Worm (Caenorhabditis elegans) whole organism, young adult: ENCODE results near the gene ndg-4.

Experiments
- B0336.3 ChIP-seq: fragments of 200-800 bp; sonication (Bioruptor generic); IDR thresholded peaks from 2 replicates; pipeline ENCODE4 v1.3.6; 2022; ENCODE audit warnings: missing genetic modification characterization, missing compliant biosample characterization
- K11D2.4 ChIP-seq: fragments of 200-800 bp; sonication (Bioruptor generic); IDR thresholded peaks from 2 replicates; pipeline ENCODE4 v1.3.6; 2022; ENCODE audit warnings: missing genetic modification reagents, missing genetic modification characterization, missing compliant biosample characterization
- Y56A3A.18 ChIP-seq: fragments of 200-800 bp; sonication (Bioruptor generic); IDR thresholded peaks from 2 replicates; pipeline ENCODE4 v1.3.6; 2022; ENCODE audit warnings: missing genetic modification reagents, missing genetic modification characterization, missing compliant biosample characterization
- ZK185.1 ChIP-seq: sonication (generic microtip); optimal IDR thresholded peaks from 2 replicates; lab custom pipeline; 2016; ENCODE audit warnings: mild to moderate bottlenecking, missing genetic modification characterization, missing compliant biosample characterization; ENCODE audit not compliant: poor library complexity, severe bottlenecking
- ama-1 ChIP-seq, 3 experiments: fragments of 150-350 bp in 1 of 3; sonication (generic microtip) in 2 of 3; optimal IDR thresholded peaks; 2 replicates each; lab custom pipeline; 2014 to 2018; ENCODE audit warnings: missing biosample characterization in 2 of 3, missing genetic modification characterization in 2 of 3, missing genetic modification reagents in 2 of 3
- atf-7 ChIP-seq: sonication (generic microtip); optimal IDR thresholded peaks from 2 replicates; lab custom pipeline; 2017; ENCODE audit warnings: mild to moderate bottlenecking, missing genetic modification characterization, missing compliant biosample characterization
- attf-5 ChIP-seq: fragments of 200-800 bp; sonication (Bioruptor generic); optimal IDR thresholded peaks from 2 replicates; lab custom pipeline; 2018; ENCODE audit warnings: mild to moderate bottlenecking, missing genetic modification characterization, missing compliant biosample characterization
- bed-2 ChIP-seq: fragments of 200-800 bp; sonication (Bioruptor generic); IDR thresholded peaks from 2 replicates; pipeline ENCODE4 v1.3.6; 2022; ENCODE audit warnings: missing genetic modification reagents, missing genetic modification characterization, missing compliant biosample characterization
- ceh-100 ChIP-seq: fragments of 200-800 bp; sonication (Bioruptor generic); IDR thresholded peaks from 2 replicates; pipeline ENCODE4 v1.3.6; 2022; ENCODE audit warnings: missing genetic modification reagents, missing genetic modification characterization, missing compliant biosample characterization
- ceh-58 ChIP-seq: fragments of 200-800 bp; sonication (Bioruptor generic); IDR thresholded peaks from 2 replicates; pipeline ENCODE4 v1.3.6; 2022; ENCODE audit warnings: missing genetic modification characterization, missing compliant biosample characterization
- chd-7 ChIP-seq: sonication (generic microtip); optimal IDR thresholded peaks from 2 replicates; lab custom pipeline; 2016; ENCODE audit warnings: mild to moderate bottlenecking, missing genetic modification characterization, moderate library complexity, missing compliant biosample characterization
- die-1 ChIP-seq: sonication (generic microtip); optimal IDR thresholded peaks from 2 replicates; lab custom pipeline; 2016; ENCODE audit warnings: missing genotype, mild to moderate bottlenecking, missing genetic modification characterization, missing compliant biosample characterization
- dox-1 ChIP-seq: fragments of 200-800 bp; sonication (Bioruptor generic); IDR thresholded peaks from 2 replicates; pipeline ENCODE4 v1.3.6; 2022; ENCODE audit warnings: missing genetic modification reagents, missing genetic modification characterization, missing compliant biosample characterization
- dpff-1 ChIP-seq: sonication (generic microtip); optimal IDR thresholded peaks from 2 replicates; lab custom pipeline; 2017; ENCODE audit warnings: mild to moderate bottlenecking, missing genetic modification characterization, missing compliant biosample characterization
- dpl-1 ChIP-seq: fragments of 150-350 bp; optimal IDR thresholded peaks from 2 replicates; lab custom pipeline; 2014; ENCODE audit warnings: missing biosample characterization, missing genetic modification reagents, missing genetic modification characterization
- efl-1 ChIP-seq: fragments of 150-350 bp; optimal IDR thresholded peaks from 2 replicates; lab custom pipeline; 2014; ENCODE audit warnings: missing biosample characterization, missing genetic modification reagents, missing genetic modification characterization
- egl-18 ChIP-seq: fragments of 200-800 bp; sonication (Bioruptor generic); IDR thresholded peaks from 2 replicates; pipeline ENCODE4 v1.3.6; 2022; ENCODE audit warnings: missing genetic modification reagents, missing genetic modification characterization, missing compliant biosample characterization
- ets-4 ChIP-seq: fragments of 200-800 bp; sonication (Bioruptor generic); optimal IDR thresholded peaks from 2 replicates; lab custom pipeline; 2018; ENCODE audit warnings: mild to moderate bottlenecking, missing genetic modification characterization, missing compliant biosample characterization
- fkh-3 ChIP-seq: sonication (generic microtip); optimal IDR thresholded peaks from 2 replicates; lab custom pipeline; 2016; ENCODE audit warnings: mild to moderate bottlenecking, missing genetic modification characterization, missing compliant biosample characterization
- him-1 ChIP-seq: sonication (generic microtip); optimal IDR thresholded peaks from 2 replicates; lab custom pipeline; 2016; ENCODE audit warnings: missing genotype, missing genetic modification reagents, missing genetic modification characterization, missing compliant biosample characterization
- hlh-12 ChIP-seq: sonication (generic microtip); optimal IDR thresholded peaks from 2 replicates; lab custom pipeline; 2016; ENCODE audit warnings: missing genetic modification characterization, missing compliant biosample characterization
- hsf-1 ChIP-seq: fragments of 200-800 bp; sonication (Bioruptor generic); IDR thresholded peaks from 2 replicates; pipeline ENCODE4 v1.3.6; 2022; ENCODE audit warnings: missing genetic modification reagents, missing genetic modification characterization, missing compliant biosample characterization
- let-526 ChIP-seq: fragments of 200-800 bp; sonication (Bioruptor generic); IDR thresholded peaks from 2 replicates; pipeline ENCODE4 v1.3.6; 2022; ENCODE audit warnings: missing genetic modification reagents, missing genetic modification characterization, missing compliant biosample characterization
- lin-26 ChIP-seq: fragments of 200-800 bp; sonication (Bioruptor generic); IDR thresholded peaks from 2 replicates; pipeline ENCODE4 v1.3.6; 2022; ENCODE audit warnings: missing genetic modification reagents, missing genetic modification characterization, missing compliant biosample characterization
- lin-40 ChIP-seq: sonication (generic microtip); optimal IDR thresholded peaks from 2 replicates; lab custom pipeline; 2016; ENCODE audit warnings: missing genetic modification characterization, mild to moderate bottlenecking, missing compliant biosample characterization, missing genotype, missing genetic modification reagents
- lin-54 ChIP-seq: fragments of 200-800 bp; sonication (Bioruptor generic); optimal IDR thresholded peaks from 2 replicates; lab custom pipeline; 2018; ENCODE audit warnings: mild to moderate bottlenecking, missing genetic modification characterization, missing compliant biosample characterization
- lir-1 ChIP-seq: fragments of 200-800 bp; sonication (Bioruptor generic); conservative IDR thresholded peaks from 2 replicates; pipeline ENCODE4 v1.3.6; 2022; ENCODE audit warnings: missing genetic modification reagents, missing genetic modification characterization, missing compliant biosample characterization
- madf-10 ChIP-seq: sonication (generic microtip); optimal IDR thresholded peaks from 2 replicates; lab custom pipeline; 2016; ENCODE audit warnings: mild to moderate bottlenecking, missing genetic modification characterization, missing compliant biosample characterization
- madf-6 ChIP-seq: fragments of 200-800 bp; sonication (Bioruptor generic); IDR thresholded peaks from 2 replicates; pipeline ENCODE4 v1.3.6; 2022; ENCODE audit warnings: missing genetic modification reagents, missing genetic modification characterization, missing compliant biosample characterization
- madf-8 ChIP-seq: fragments of 200-800 bp; sonication (Bioruptor generic); conservative IDR thresholded peaks from 2 replicates; pipeline ENCODE4 v1.3.6; 2022; ENCODE audit warnings: missing genetic modification reagents, missing genetic modification characterization, missing compliant biosample characterization
- mes-4 ChIP-seq: sonication (generic microtip); optimal IDR thresholded peaks from 2 replicates; lab custom pipeline; 2016; ENCODE audit warnings: missing genotype, missing genetic modification characterization, missing compliant biosample characterization
- nfyb-1 ChIP-seq: fragments of 200-800 bp; sonication (Bioruptor generic); IDR thresholded peaks from 2 replicates; pipeline ENCODE4 v1.3.6; 2022; ENCODE audit warnings: missing genetic modification reagents, missing genetic modification characterization, missing compliant biosample characterization
- nhr-179 ChIP-seq: sonication (generic microtip); optimal IDR thresholded peaks from 2 replicates; lab custom pipeline; 2016; ENCODE audit warnings: mild to moderate bottlenecking, missing genetic modification characterization, missing compliant biosample characterization
- nhr-80 ChIP-seq: sonication (generic microtip); optimal IDR thresholded peaks from 2 replicates; lab custom pipeline; 2016; ENCODE audit warnings: missing genetic modification characterization, missing compliant biosample characterization
- rec-8 ChIP-seq, 2 experiments: sonication (generic microtip); optimal IDR thresholded peaks; 2 replicates each; lab custom pipeline; 2016; ENCODE audit warnings: mild to moderate bottlenecking in 2 of 2, missing genetic modification characterization in 2 of 2, missing genetic modification reagents in 2 of 2, missing genotype in 2 of 2, missing biosample characterization in 1 of 2, missing compliant biosample characterization in 1 of 2, moderate library complexity in 1 of 2
- repo-1 ChIP-seq: sonication (generic microtip); optimal IDR thresholded peaks from 2 replicates; lab custom pipeline; 2017; ENCODE audit warnings: mild to moderate bottlenecking, missing genetic modification characterization, missing compliant biosample characterization
- sea-2 ChIP-seq: fragments of 200-800 bp; sonication (Bioruptor generic); IDR thresholded peaks from 2 replicates; pipeline ENCODE4 v1.3.6; 2022; ENCODE audit warnings: missing genetic modification characterization, missing compliant biosample characterization
- snpc-4 ChIP-seq, 5 experiments: fragments of 150-350 bp in 1 of 5; sonication (generic microtip) in 4 of 5; optimal IDR thresholded peaks; 2 replicates each; lab custom pipeline; 2014 to 2018; ENCODE audit warnings: missing genetic modification characterization in 5 of 5, missing biosample characterization in 3 of 5, antibody characterized with exemption in 2 of 5, mild to moderate bottlenecking in 2 of 5, missing compliant biosample characterization in 2 of 5, missing genotype in 2 of 5, moderate library complexity in 2 of 5, missing genetic modification reagents in 1 of 5
- somi-1 ChIP-seq: fragments of 200-800 bp; sonication (Bioruptor generic); optimal IDR thresholded peaks from 2 replicates; lab custom pipeline; 2018; ENCODE audit warnings: mild to moderate bottlenecking, missing genetic modification characterization, missing compliant biosample characterization
- tbp1 ChIP-seq: fragments of 200-800 bp; sonication (Bioruptor generic); optimal IDR thresholded peaks from 2 replicates; lab custom pipeline; 2018; ENCODE audit warnings: mild to moderate bottlenecking, missing genetic modification characterization, missing compliant biosample characterization
- tlf-1 ChIP-seq: fragments of 200-800 bp; sonication (Bioruptor generic); optimal IDR thresholded peaks from 2 replicates; lab custom pipeline; 2018; ENCODE audit warnings: mild to moderate bottlenecking, missing genetic modification characterization, missing compliant biosample characterization
- unc-62 ChIP-seq: fragments of 150-350 bp; optimal IDR thresholded peaks from 2 replicates; lab custom pipeline; 2014; ENCODE audit warnings: missing biosample characterization, missing genetic modification reagents, missing genetic modification characterization
- ztf-18 ChIP-seq: sonication (generic microtip); optimal IDR thresholded peaks from 2 replicates; lab custom pipeline; 2016; ENCODE audit warnings: missing genotype, mild to moderate bottlenecking, missing genetic modification characterization, missing compliant biosample characterization
- ztf-26 ChIP-seq: sonication (generic microtip); optimal IDR thresholded peaks from 2 replicates; lab custom pipeline; 2017; ENCODE audit warnings: missing genetic modification characterization, missing compliant biosample characterization
- ztf-6 ChIP-seq: fragments of 200-800 bp; sonication (Bioruptor generic); IDR thresholded peaks from 2 replicates; pipeline ENCODE4 v1.3.6; 2022; ENCODE audit warnings: missing genetic modification reagents, missing genetic modification characterization, missing compliant biosample characterization

The ndg-4 gene

DNA sequence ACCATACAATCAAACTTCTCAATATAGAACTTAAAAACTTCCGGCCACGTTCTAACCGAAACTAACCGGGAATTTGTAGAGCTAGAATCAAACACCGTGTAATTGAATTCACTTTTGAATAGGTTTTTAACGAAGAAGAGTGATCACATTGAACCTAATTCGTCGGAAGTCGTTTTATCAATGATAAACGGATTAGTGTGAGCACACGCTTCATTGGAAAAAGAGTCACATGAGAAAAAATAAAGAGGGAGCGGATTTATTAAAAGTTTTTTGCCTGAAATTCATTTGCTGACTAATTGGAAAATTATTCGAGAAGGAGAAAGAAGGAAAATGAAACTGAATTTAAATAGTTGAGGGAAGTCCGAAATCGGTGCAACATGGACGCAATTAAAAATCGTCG, 28.5 kb upstream of the ndg-4 start:
- TF ChIP-seq lir-1 (GFP tag; lab: Robert Waterston, UW) (no peak), sea-2 (GFP tag; lab: Robert Waterston, UW) (no peak), ztf-6 (GFP tag; lab: Robert Waterston, UW) (no peak), dpl-1 (GFP tag; lab: Kevin White, UChicago) (no peak), nhr-179 (no peak), ztf-18 (tag; lab: Kevin White, UChicago) (no peak), let-526 (no peak), efl-1 (GFP tag; lab: Kevin White, UChicago) (no peak), attf-5 (no peak), lin-40 (no peak), repo-1 (tag; lab: Kevin White, UChicago) (no peak), somi-1 (GFP tag; lab: Kevin White, UChicago) (no peak), fkh-3 (tag; lab: Kevin White, UChicago) (no peak)
- TF ChIP-seq, all 124 proteins: peak for 0

DNA sequence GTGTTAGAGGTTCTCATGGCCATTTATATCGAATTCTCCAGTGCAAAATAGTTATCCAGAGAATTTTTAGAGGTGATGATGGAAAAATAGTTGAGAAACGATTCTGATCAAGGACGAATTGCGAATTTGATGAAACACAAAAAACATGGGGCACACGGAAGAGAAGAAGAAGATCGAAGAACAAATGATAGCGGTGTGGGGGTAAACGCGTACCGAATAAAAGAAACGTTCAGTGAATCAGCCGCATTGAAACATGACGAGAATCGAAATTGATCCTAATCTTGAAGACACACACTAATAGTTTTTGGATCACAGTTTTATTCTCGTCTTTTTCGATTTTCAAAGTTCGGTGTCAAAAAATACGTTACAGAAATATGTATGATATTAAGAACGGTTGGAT, 28.1 kb upstream of the ndg-4 start:
- TF ChIP-seq egl-18 (GFP tag; lab: Robert Waterston, UW): no peak
- no peak for TF ChIP-seq tlf-1 (GFP tag; lab: Kevin White, UChicago)
- peak; percentile 14; the same call in 1 of the 2 replicates for TF ChIP-seq nfyb-1 (GFP tag; lab: Robert Waterston, UW)
- TF ChIP-seq hlh-12 (tag; lab: Kevin White, UChicago): no peak
- TF ChIP-seq ceh-58: no peak
- TF ChIP-seq Y56A3A.18 (GFP tag; lab: Robert Waterston, UW): no peak
- no peak for TF ChIP-seq hsf-1
- TF ChIP-seq rec-8 (tag; optimal IDR thresholded peaks at IDR 0.05; lab: Kevin White, UChicago): no peak

DNA sequence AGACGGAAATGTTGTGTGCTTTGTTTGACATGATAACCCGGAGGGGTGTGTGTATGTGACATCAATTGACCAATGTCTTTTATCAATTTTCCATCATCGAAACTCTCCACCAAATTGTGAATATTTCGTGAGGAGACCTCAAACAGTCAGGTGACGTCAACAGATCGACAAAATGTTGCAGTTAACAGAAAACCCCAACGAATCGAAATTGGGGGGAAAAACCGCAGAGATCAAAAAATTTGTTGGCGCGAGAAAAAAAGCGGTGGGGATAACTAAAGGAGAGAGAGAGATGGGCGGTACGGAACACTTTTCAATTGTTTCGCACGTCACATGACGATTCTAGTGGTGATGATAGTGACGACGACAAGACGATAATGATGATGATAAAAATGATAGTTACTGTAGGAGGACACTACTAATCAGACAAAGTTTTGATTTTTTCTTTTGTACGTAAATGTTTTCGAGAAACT, 27.4 kb upstream of the ndg-4 start:
- TF ChIP-seq dox-1 (GFP tag; lab: Robert Waterston, UW) (peak; percentile 27; the same call in 1 of the 2 replicates), madf-8 (GFP tag; lab: Robert Waterston, UW) (no peak), lin-40 (peak; percentile 60), mes-4 (no peak), ets-4 (GFP tag; lab: Kevin White, UChicago) (peak; percentile 10), ceh-100 (GFP tag; lab: Robert Waterston, UW) (no peak), ama-1 (optimal IDR thresholded peaks at IDR 0.05; lab: Kevin White, UChicago) (no peak), ama-1 (GFP tag; optimal IDR thresholded peaks at IDR 0.05; lab: Kevin White, UChicago) (no peak), ztf-26 (tag; lab: Kevin White, UChicago) (peak; percentile 65), ZK185.1 (tag; lab: Kevin White, UChicago) (peak; percentile 66), chd-7 (tag; lab: Kevin White, UChicago) (peak; percentile 13), unc-62 (peak; percentile 30), madf-10 (peak; percentile 35), nhr-80 (peak; percentile 82), B0336.3 (GFP tag; lab: Robert Waterston, UW) (peak; percentile 35), lin-54 (GFP tag; lab: Kevin White, UChicago) (peak; percentile 36), lin-26 (GFP tag; lab: Robert Waterston, UW) (peak; percentile 51; the same call in 1 of the 2 replicates), K11D2.4 (GFP tag; lab: Robert Waterston, UW) (0 out of 2 replicates have a peak, but pooled peaks have one; percentile 24), dpff-1 (tag; lab: Kevin White, UChicago) (no peak), let-526 (peak; percentile 66; the same call in 1 of the 2 replicates), bed-2 (GFP tag; lab: Robert Waterston, UW) (no peak), atf-7 (peak; percentile 83), attf-5 (peak; percentile 48), him-1 (tag; lab: Kevin White, UChicago) (no peak), somi-1 (GFP tag; lab: Kevin White, UChicago) (peak; percentile 67), die-1 (tag; lab: Kevin White, UChicago) (peak; percentile 55), tbp1 (GFP tag; lab: Kevin White, UChicago) (peak; percentile 16), madf-6 (GFP tag; lab: Robert Waterston, UW) (0 out of 2 replicates have a peak, but pooled peaks have one; percentile 16), snpc-4 (GFP tag; optimal IDR thresholded peaks at IDR 0.05; lab: Kevin White, UChicago) (no peak), snpc-4 (tag; optimal IDR thresholded peaks at IDR 0.05; lab: Kevin White, UChicago) (peak in 1 of 4 experiments; percentile 20)
